Worm (Caenorhabditis elegans) whole organism, young adult: ENCODE measurements around the gene fipr-17.

Source experiments
- B0019.2 ChIP-seq: fragments of 200-800 bp; sonication (Bioruptor generic); conservative IDR thresholded peaks from 2 replicates; pipeline ENCODE4 v1.3.6; 2022; ENCODE audit warnings: missing genetic modification reagents, missing genetic modification characterization, missing compliant biosample characterization
- C17E4.6 ChIP-seq: fragments of 200-800 bp; sonication (Bioruptor generic); IDR thresholded peaks from 2 replicates; pipeline ENCODE4 v1.3.6; 2022; ENCODE audit warnings: missing genetic modification reagents, missing genetic modification characterization, missing compliant biosample characterization
- D2030.7 ChIP-seq: fragments of 200-800 bp; sonication (Bioruptor generic); IDR thresholded peaks from 2 replicates; pipeline ENCODE4 v1.3.6; 2022; ENCODE audit warnings: missing genetic modification reagents, missing genetic modification characterization, missing compliant biosample characterization
- F23B12.7 ChIP-seq: sonication (generic microtip); optimal IDR thresholded peaks from 2 replicates; lab custom pipeline; 2017; ENCODE audit warnings: missing genetic modification characterization, mild to moderate bottlenecking, missing compliant biosample characterization, antibody characterized with exemption, moderate library complexity; ENCODE audit not compliant: insufficient read depth
- F33H1.4 ChIP-seq: fragments of 200-800 bp; sonication (Bioruptor generic); IDR thresholded peaks from 2 replicates; pipeline ENCODE4 v1.3.6; 2022; ENCODE audit warnings: missing genetic modification reagents, missing genetic modification characterization, missing compliant biosample characterization
- F49E8.2 ChIP-seq: sonication (generic microtip); optimal IDR thresholded peaks from 3 replicates; lab custom pipeline; 2017; ENCODE audit warnings: missing genetic modification characterization, mild to moderate bottlenecking, missing compliant biosample characterization, antibody characterized with exemption, moderate library complexity; ENCODE audit not compliant: insufficient read depth
- F52B5.7 ChIP-seq: sonication (generic microtip); optimal IDR thresholded peaks from 2 replicates; lab custom pipeline; 2016; ENCODE audit warnings: mild to moderate bottlenecking, missing genetic modification characterization, missing compliant biosample characterization
- F55B11.4 ChIP-seq: sonication (generic microtip); optimal IDR thresholded peaks from 2 replicates; lab custom pipeline; 2016; ENCODE audit warnings: missing compliant biosample characterization, missing genetic modification characterization, borderline replicate concordance; ENCODE audit not compliant: insufficient read depth
- F57A8.1 ChIP-seq: fragments of 200-800 bp; sonication (Bioruptor generic); optimal IDR thresholded peaks from 2 replicates; lab custom pipeline; 2018; ENCODE audit warnings: mild to moderate bottlenecking, missing genetic modification characterization, moderate library complexity, missing compliant biosample characterization
- Y53G8AR.9 ChIP-seq: fragments of 200-800 bp; sonication (Bioruptor generic); conservative IDR thresholded peaks from 2 replicates; pipeline ENCODE4 v1.3.6; 2022; ENCODE audit warnings: missing genetic modification reagents, missing genetic modification characterization, missing compliant biosample characterization
- Y67H2A.10 ChIP-seq: fragments of 200-800 bp; sonication (Bioruptor generic); conservative IDR thresholded peaks from 2 replicates; pipeline ENCODE4 v1.3.6; 2022; ENCODE audit warnings: missing genetic modification reagents, missing genetic modification characterization, missing compliant biosample characterization
- Y95B8A.8 ChIP-seq: fragments of 200-800 bp; sonication (Bioruptor generic); IDR thresholded peaks from 2 replicates; pipeline ENCODE4 v1.3.6; 2022; ENCODE audit warnings: missing genetic modification reagents, missing genetic modification characterization, missing compliant biosample characterization
- aptf-3 ChIP-seq: fragments of 200-800 bp; sonication (Bioruptor generic); IDR thresholded peaks from 2 replicates; pipeline ENCODE4 v1.3.6; 2022; ENCODE audit warnings: missing genetic modification characterization, missing compliant biosample characterization
- atf-7 ChIP-seq: sonication (generic microtip); optimal IDR thresholded peaks from 2 replicates; lab custom pipeline; 2017; ENCODE audit warnings: mild to moderate bottlenecking, missing genetic modification characterization, missing compliant biosample characterization
- attf-3 ChIP-seq: fragments of 200-800 bp; sonication (Bioruptor generic); conservative IDR thresholded peaks from 2 replicates; pipeline ENCODE4 v1.3.6; 2022; ENCODE audit warnings: missing genetic modification reagents, missing genetic modification characterization, missing compliant biosample characterization
- attf-6 ChIP-seq: fragments of 200-800 bp; sonication (Bioruptor generic); IDR thresholded peaks from 2 replicates; pipeline ENCODE4 v1.3.6; 2022; ENCODE audit warnings: missing genetic modification reagents, missing genetic modification characterization, missing compliant biosample characterization
- ceh-100 ChIP-seq: fragments of 200-800 bp; sonication (Bioruptor generic); IDR thresholded peaks from 2 replicates; pipeline ENCODE4 v1.3.6; 2022; ENCODE audit warnings: missing genetic modification reagents, missing genetic modification characterization, missing compliant biosample characterization
- ceh-27 ChIP-seq: fragments of 200-800 bp; sonication (Bioruptor generic); optimal IDR thresholded peaks from 2 replicates; lab custom pipeline; 2018; ENCODE audit warnings: mild to moderate bottlenecking, missing genetic modification characterization, moderate library complexity, missing compliant biosample characterization
- ceh-79 ChIP-seq: sonication (generic microtip); optimal IDR thresholded peaks from 2 replicates; lab custom pipeline; 2017; ENCODE audit warnings: mild to moderate bottlenecking, missing genetic modification characterization, missing compliant biosample characterization
- efl-1 ChIP-seq: fragments of 150-350 bp; optimal IDR thresholded peaks from 2 replicates; lab custom pipeline; 2014; ENCODE audit warnings: missing biosample characterization, missing genetic modification reagents, missing genetic modification characterization
- egl-18 ChIP-seq: fragments of 200-800 bp; sonication (Bioruptor generic); IDR thresholded peaks from 2 replicates; pipeline ENCODE4 v1.3.6; 2022; ENCODE audit warnings: missing genetic modification reagents, missing genetic modification characterization, missing compliant biosample characterization
- egl-44 ChIP-seq: fragments of 200-800 bp; sonication (Bioruptor generic); IDR thresholded peaks from 2 replicates; pipeline ENCODE4 v1.3.6; 2022; ENCODE audit warnings: missing genetic modification reagents, missing genetic modification characterization, missing compliant biosample characterization
- ekl-4 ChIP-seq: fragments of 200-800 bp; sonication (Bioruptor generic); IDR thresholded peaks from 2 replicates; pipeline ENCODE4 v1.3.6; 2022; ENCODE audit warnings: missing genetic modification reagents, missing genetic modification characterization, missing compliant biosample characterization
- fkh-3 ChIP-seq: sonication (generic microtip); optimal IDR thresholded peaks from 2 replicates; lab custom pipeline; 2016; ENCODE audit warnings: mild to moderate bottlenecking, missing genetic modification characterization, missing compliant biosample characterization
- gei-17 ChIP-seq: fragments of 200-800 bp; sonication (Bioruptor generic); optimal IDR thresholded peaks from 2 replicates; lab custom pipeline; 2018; ENCODE audit warnings: mild to moderate bottlenecking, missing genetic modification characterization, missing compliant biosample characterization
- hlh-26 ChIP-seq: fragments of 200-800 bp; sonication (Bioruptor generic); conservative IDR thresholded peaks from 2 replicates; pipeline ENCODE4 v1.3.6; 2022; ENCODE audit warnings: missing genetic modification reagents, missing genetic modification characterization, missing compliant biosample characterization
- hrde-1 ChIP-seq: sonication (generic microtip); optimal IDR thresholded peaks from 2 replicates; lab custom pipeline; 2016; ENCODE audit warnings: missing genetic modification characterization, mild to moderate bottlenecking, missing compliant biosample characterization, moderate library complexity, missing genotype, missing genetic modification reagents, borderline replicate concordance
- hsf-1 ChIP-seq: fragments of 200-800 bp; sonication (Bioruptor generic); IDR thresholded peaks from 2 replicates; pipeline ENCODE4 v1.3.6; 2022; ENCODE audit warnings: missing genetic modification reagents, missing genetic modification characterization, missing compliant biosample characterization
- lin-26 ChIP-seq: fragments of 200-800 bp; sonication (Bioruptor generic); IDR thresholded peaks from 2 replicates; pipeline ENCODE4 v1.3.6; 2022; ENCODE audit warnings: missing genetic modification reagents, missing genetic modification characterization, missing compliant biosample characterization
- lin-35 ChIP-seq, 3 experiments: fragments of 150-350 bp in 2 of 3; sonication (generic microtip) in 1 of 3; optimal IDR thresholded peaks; 2 replicates each; lab custom pipeline; 2014 to 2018; ENCODE audit warnings: missing biosample characterization in 3 of 3, missing genetic modification characterization in 3 of 3, missing genetic modification reagents in 3 of 3
- lin-54 ChIP-seq: fragments of 200-800 bp; sonication (Bioruptor generic); optimal IDR thresholded peaks from 2 replicates; lab custom pipeline; 2018; ENCODE audit warnings: mild to moderate bottlenecking, missing genetic modification characterization, missing compliant biosample characterization
- madf-10 ChIP-seq: sonication (generic microtip); optimal IDR thresholded peaks from 2 replicates; lab custom pipeline; 2016; ENCODE audit warnings: mild to moderate bottlenecking, missing genetic modification characterization, missing compliant biosample characterization
- madf-6 ChIP-seq: fragments of 200-800 bp; sonication (Bioruptor generic); IDR thresholded peaks from 2 replicates; pipeline ENCODE4 v1.3.6; 2022; ENCODE audit warnings: missing genetic modification reagents, missing genetic modification characterization, missing compliant biosample characterization
- mcd-1 ChIP-seq: fragments of 200-800 bp; sonication (Bioruptor generic); IDR thresholded peaks from 2 replicates; pipeline ENCODE4 v1.3.6; 2022; ENCODE audit warnings: missing genetic modification reagents, missing genetic modification characterization, missing compliant biosample characterization
- nfyb-1 ChIP-seq: fragments of 200-800 bp; sonication (Bioruptor generic); IDR thresholded peaks from 2 replicates; pipeline ENCODE4 v1.3.6; 2022; ENCODE audit warnings: missing genetic modification reagents, missing genetic modification characterization, missing compliant biosample characterization
- pbrm-1 ChIP-seq: fragments of 200-800 bp; sonication (Bioruptor generic); IDR thresholded peaks from 2 replicates; pipeline ENCODE4 v1.3.6; 2022; ENCODE audit warnings: missing genetic modification reagents, missing genetic modification characterization, missing compliant biosample characterization
- pha-4 ChIP-seq: fragments of 150-350 bp; sonication (generic microtip); optimal IDR thresholded peaks from 2 replicates; lab custom pipeline; 2014; ENCODE audit warnings: missing biosample characterization, missing genetic modification reagents, missing genetic modification characterization
- snpc-3.4 ChIP-seq: sonication (generic microtip); optimal IDR thresholded peaks from 2 replicates; lab custom pipeline; 2017; ENCODE audit warnings: missing genetic modification characterization, mild to moderate bottlenecking, missing compliant biosample characterization, antibody characterized with exemption, moderate library complexity, missing genotype, missing genetic modification reagents
- snpc-4 ChIP-seq, 5 experiments: fragments of 150-350 bp in 1 of 5; sonication (generic microtip) in 4 of 5; optimal IDR thresholded peaks; 2 replicates each; lab custom pipeline; 2014 to 2018; ENCODE audit warnings: missing genetic modification characterization in 5 of 5, missing biosample characterization in 3 of 5, antibody characterized with exemption in 2 of 5, mild to moderate bottlenecking in 2 of 5, missing compliant biosample characterization in 2 of 5, missing genotype in 2 of 5, moderate library complexity in 2 of 5, missing genetic modification reagents in 1 of 5
- sptf-2 ChIP-seq: fragments of 200-800 bp; sonication (Bioruptor generic); optimal IDR thresholded peaks from 2 replicates; lab custom pipeline; 2018; ENCODE audit warnings: mild to moderate bottlenecking, missing genetic modification characterization, missing compliant biosample characterization
- tlf-1 ChIP-seq: fragments of 200-800 bp; sonication (Bioruptor generic); optimal IDR thresholded peaks from 2 replicates; lab custom pipeline; 2018; ENCODE audit warnings: mild to moderate bottlenecking, missing genetic modification characterization, missing compliant biosample characterization
- zim-3 ChIP-seq: sonication (generic microtip); optimal IDR thresholded peaks from 2 replicates; lab custom pipeline; 2017; ENCODE audit warnings: mild to moderate bottlenecking, missing genetic modification characterization, moderate library complexity, missing compliant biosample characterization
- ztf-18 ChIP-seq: sonication (generic microtip); optimal IDR thresholded peaks from 2 replicates; lab custom pipeline; 2016; ENCODE audit warnings: missing genotype, mild to moderate bottlenecking, missing genetic modification characterization, missing compliant biosample characterization
- ztf-25 ChIP-seq: fragments of 200-800 bp; sonication (Bioruptor generic); IDR thresholded peaks from 2 replicates; pipeline ENCODE4 v1.3.6; 2022; ENCODE audit warnings: missing genetic modification reagents, missing genetic modification characterization, missing compliant biosample characterization
- ztf-26 ChIP-seq: sonication (generic microtip); optimal IDR thresholded peaks from 2 replicates; lab custom pipeline; 2017; ENCODE audit warnings: missing genetic modification characterization, missing compliant biosample characterization

The fipr-17 gene

ce11 chrIII:11012264-11012663, 4.9 kb upstream of the fipr-17 start, which contains the start of gene kvs-4:
kvs-4 (plus strand) TSS chrIII:11012564.
- TF ChIP-seq ceh-27 (GFP tag; lab: Kevin White, UChicago), result no peak
- no peak for TF ChIP-seq F52B5.7 (tag; lab: Kevin White, UChicago)
- no peak for TF ChIP-seq ceh-100 (GFP tag; lab: Robert Waterston, UW)
- TF ChIP-seq atf-7 (tag; lab: Kevin White, UChicago), result no peak
- TF ChIP-seq snpc-3.4 (tag; lab: Kevin White, UChicago), result no peak
- no peak for TF ChIP-seq snpc-4 (GFP tag; optimal IDR thresholded peaks at IDR 0.05; lab: Kevin White, UChicago)
- no peak for TF ChIP-seq snpc-4 (tag; optimal IDR thresholded peaks at IDR 0.05; lab: Kevin White, UChicago)
- no peak for TF ChIP-seq F57A8.1
- TF ChIP-seq gei-17 (GFP tag; lab: Kevin White, UChicago), result no peak
- no peak for TF ChIP-seq Y67H2A.10 (GFP tag; lab: Robert Waterston, UW)
- TF ChIP-seq ztf-25, result no peak
- no peak for TF ChIP-seq mcd-1 (GFP tag; lab: Robert Waterston, UW)
- no peak for TF ChIP-seq B0019.2
- TF ChIP-seq D2030.7 (GFP tag; lab: Robert Waterston, UW), result no peak
- no peak for TF ChIP-seq madf-10 (tag; lab: Kevin White, UChicago)
- no peak for TF ChIP-seq F23B12.7 (tag; lab: Kevin White, UChicago)
- TF ChIP-seq egl-44 (GFP tag; lab: Robert Waterston, UW), result no peak
- TF ChIP-seq ceh-79, result no peak

ce11 chrIII:11010597-11010996, 3.2 kb upstream of the fipr-17 start:
- TF ChIP-seq Y53G8AR.9 (GFP tag; lab: Robert Waterston, UW) (0 out of 2 replicates have a peak, but pooled peaks have one; percentile 35), madf-6 (peak; percentile 47; the same call in 1 of the 2 replicates), fkh-3 (tag; lab: Kevin White, UChicago) (no peak), F33H1.4 (GFP tag; lab: Robert Waterston, UW) (0 out of 2 replicates have a peak, but pooled peaks have one; percentile 6), hrde-1 (tag; lab: Kevin White, UChicago) (peak; percentile 14), lin-35 (GFP tag; optimal IDR thresholded peaks at IDR 0.05; lab: Kevin White, UChicago) (no peak)

DNA sequence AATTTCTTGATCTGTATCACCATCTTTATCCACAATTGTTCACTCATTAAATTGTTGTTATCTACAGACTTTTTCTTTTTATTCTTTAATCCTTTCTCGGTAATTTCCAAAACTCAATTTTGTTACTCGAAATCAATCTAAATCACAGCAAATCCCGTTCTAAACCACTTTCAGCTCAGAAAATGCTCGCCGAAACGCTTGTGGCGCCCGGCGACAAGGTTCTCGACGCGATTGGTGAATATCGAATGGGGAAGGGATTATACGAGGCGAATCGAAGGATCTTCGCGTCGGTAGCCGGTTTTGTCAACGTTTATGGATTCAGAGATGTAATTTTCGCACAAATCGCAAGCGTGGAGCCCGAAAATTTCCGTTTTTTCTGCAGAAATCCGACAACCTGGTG, 1.5 kb upstream of the fipr-17 start, which contains the start of gene exos-1:
TSS of gene exos-1 (plus strand) at position 175 of the 400 bp plus-strand sequence.
- TF ChIP-seq attf-6 (peak; percentile 45), egl-18 (GFP tag; lab: Robert Waterston, UW) (no peak), F55B11.4 (tag; lab: Kevin White, UChicago) (no peak), ekl-4 (peak; percentile 75), attf-3 (GFP tag; lab: Robert Waterston, UW) (peak; percentile 33; the same call in 1 of the 2 replicates), fkh-3 (tag; lab: Kevin White, UChicago) (no peak), pbrm-1 (no peak), Y95B8A.8 (GFP tag; lab: Robert Waterston, UW) (no peak), aptf-3 (GFP tag; lab: Robert Waterston, UW) (no peak), sptf-2 (no peak), C17E4.6 (GFP tag; lab: Robert Waterston, UW) (no peak), lin-26 (GFP tag; lab: Robert Waterston, UW) (peak; percentile 56; the same call in 1 of the 2 replicates), hsf-1 (GFP tag; lab: Robert Waterston, UW) (no peak), lin-54 (peak; percentile 37), nfyb-1 (GFP tag; lab: Robert Waterston, UW) (0 out of 2 replicates have a peak, but pooled peaks have one; percentile 33), pha-4 (tag; lab: Kevin White, UChicago) (no peak), efl-1 (no peak), ztf-26 (tag; lab: Kevin White, UChicago) (no peak), hlh-26 (GFP tag; lab: Robert Waterston, UW) (no peak), tlf-1 (GFP tag; lab: Kevin White, UChicago) (peak; percentile 11), zim-3 (tag; lab: Kevin White, UChicago) (no peak), F49E8.2 (no peak), mcd-1 (GFP tag; lab: Robert Waterston, UW) (peak; percentile 50), ztf-18 (tag; lab: Kevin White, UChicago) (no peak)
